Worm (Caenorhabditis elegans) whole organism, L1 larva: ENCODE measurements around the gene lron-5.

Experiments used
- ceh-88 ChIP-seq: fragments of 200-800 bp; sonication (Bioruptor generic); IDR thresholded peaks from 2 replicates; pipeline ENCODE4 v1.3.6; 2022; ENCODE audit warnings: missing genetic modification characterization, missing compliant biosample characterization
- elt-3 ChIP-seq, 6 experiments: fragments of 150-350 bp in 1 of 6; sonication (generic microtip); optimal IDR thresholded peaks; 2 replicates each; lab custom pipeline; 2017 to 2018; ENCODE audit warnings: missing biosample characterization in 6 of 6, missing genetic modification characterization in 6 of 6, inconsistent platforms in 1 of 6
- nhr-28 ChIP-seq: fragments of 150-350 bp; optimal IDR thresholded peaks from 2 replicates; lab custom pipeline; 2014; ENCODE audit warnings: missing biosample characterization, missing genetic modification characterization
- tlp-1 ChIP-seq: fragments of 150-350 bp; optimal IDR thresholded peaks from 2 replicates; lab custom pipeline; 2014; ENCODE audit warnings: missing biosample characterization, missing genetic modification characterization
- ztf-11 ChIP-seq, 2 experiments: sonication (generic microtip); optimal IDR thresholded peaks; 2 replicates each; lab custom pipeline; 2016 to 2017; ENCODE audit warnings: missing genetic modification characterization in 2 of 2, missing biosample characterization in 1 of 2, missing compliant biosample characterization in 1 of 2

The lron-5 gene

DNA sequence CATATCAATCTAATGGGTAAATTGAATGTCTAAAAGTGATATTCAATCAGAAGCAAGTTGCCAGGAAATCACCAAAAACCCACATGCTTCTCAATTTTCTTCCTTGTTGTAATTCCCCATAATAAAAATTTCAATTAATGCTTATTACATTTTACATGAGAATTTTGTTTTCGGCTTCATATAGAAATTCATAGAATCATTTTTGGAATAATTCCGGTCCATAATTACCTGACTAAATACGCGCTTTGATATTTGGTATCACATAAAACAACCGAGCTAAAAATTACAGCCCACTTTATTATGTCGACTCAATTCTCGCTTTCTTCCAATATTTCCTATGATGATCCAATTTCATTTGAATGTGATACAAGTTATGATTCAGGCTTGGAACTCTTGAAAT lies 49.1 kb downstream of the lron-5 start, which contains the start of gene srg-13:
Gene srg-13 (plus strand): TSS at position 301 of the 400 bp plus-strand sequence.
- TF ChIP-seq nhr-28 (tag; lab: Kevin White, UChicago), result no peak
- no peak for TF ChIP-seq ztf-11 (tag; optimal IDR thresholded peaks at IDR 0.05; lab: Kevin White, UChicago)
- no peak for TF ChIP-seq ceh-88 (GFP tag; lab: Robert Waterston, UW)
- no peak for TF ChIP-seq tlp-1 (tag; lab: Kevin White, UChicago)
- no peak for TF ChIP-seq elt-3 (tag; optimal IDR thresholded peaks at IDR 0.05; lab: Kevin White, UChicago)
